Worm (Caenorhabditis elegans): Measurements from ENCODE around the gene pfk-1.1.

- TF ChIP-seq sdz-38 (tag; optimal IDR thresholded peaks at IDR 0.05) = no peak
- TF ChIP-seq ets-4 (GFP tag; optimal IDR thresholded peaks at IDR 0.05) = no peak
- TF ChIP-seq madf-10 (tag; optimal IDR thresholded peaks at IDR 0.05) = no peak
- no peak for TF ChIP-seq snpc-4 (GFP tag; optimal IDR thresholded peaks at IDR 0.05)
- no peak for TF ChIP-seq snpc-4 (tag; optimal IDR thresholded peaks at IDR 0.05)
- TF ChIP-seq ztf-25 (GFP tag; IDR thresholded peaks at IDR 0.05) = no peak
- no peak for TF ChIP-seq snpc-3.4 (tag; optimal IDR thresholded peaks at IDR 0.05)
- TF ChIP-seq mel-28 (tag; optimal IDR thresholded peaks at IDR 0.05; ENCODE audit: borderline replicate concordance) = no peak
- TF ChIP-seq madf-3 (GFP tag; IDR thresholded peaks at IDR 0.05) = no peak
- no peak for TF ChIP-seq F37B4.10 (GFP tag; IDR thresholded peaks at IDR 0.05)
- no peak for TF ChIP-seq lin-35 (GFP tag; optimal IDR thresholded peaks at IDR 0.05)
- no peak for TF ChIP-seq dpl-1 (GFP tag; optimal IDR thresholded peaks at IDR 0.05)
- no peak for TF ChIP-seq ceh-100 (GFP tag; IDR thresholded peaks at IDR 0.05)
These were observed 25.6 kb downstream of the pfk-1.1 start for ce11 chrX:2966252-2966651.
